Worm (Caenorhabditis elegans) whole organism, L2 larva: ENCODE data around the gene fbxa-64.

ENCODE experiments used
- C34F6.9 ChIP-seq: fragments of 150-350 bp; optimal IDR thresholded peaks from 2 replicates; lab custom pipeline; 2014; ENCODE audit warnings: missing biosample characterization, missing genetic modification characterization
- F13H6.1 ChIP-seq: sonication (generic microtip); optimal IDR thresholded peaks from 2 replicates; lab custom pipeline; 2016; ENCODE audit warnings: missing genetic modification characterization, missing compliant biosample characterization
- R02D3.7 ChIP-seq: fragments of 150-350 bp; optimal IDR thresholded peaks from 2 replicates; lab custom pipeline; 2014; ENCODE audit warnings: missing biosample characterization, missing genetic modification characterization
- Y55F3AM.14 ChIP-seq: fragments of 200-800 bp; sonication (Bioruptor generic); optimal IDR thresholded peaks from 2 replicates; lab custom pipeline; 2018; ENCODE audit warnings: mild to moderate bottlenecking, missing genetic modification characterization, missing compliant biosample characterization
- alr-1 ChIP-seq: fragments of 150-350 bp; optimal IDR thresholded peaks from 2 replicates; lab custom pipeline; 2014; ENCODE audit warnings: missing biosample characterization, missing genetic modification characterization
- aly-2 ChIP-seq: fragments of 150-350 bp; optimal IDR thresholded peaks from 2 replicates; lab custom pipeline; 2014; ENCODE audit warnings: missing biosample characterization, missing genetic modification characterization
- ama-1 ChIP-seq: fragments of 150-350 bp; optimal IDR thresholded peaks from 2 replicates; lab custom pipeline; 2018; ENCODE audit warnings: inconsistent platforms
- blmp-1 ChIP-seq: sonication (generic microtip); optimal IDR thresholded peaks from 2 replicates; lab custom pipeline; 2017; ENCODE audit warnings: missing genetic modification characterization, mild to moderate bottlenecking, missing compliant biosample characterization, antibody characterized with exemption, moderate library complexity; ENCODE audit not compliant: insufficient read depth
- ceh-82 ChIP-seq: fragments of 150-350 bp; optimal IDR thresholded peaks from 2 replicates; lab custom pipeline; 2014; ENCODE audit warnings: missing biosample characterization, missing genetic modification characterization
- crh-2 ChIP-seq: sonication (generic microtip); optimal IDR thresholded peaks from 2 replicates; lab custom pipeline; 2017; ENCODE audit warnings: missing biosample characterization, missing genetic modification characterization
- dmd-4 ChIP-seq: sonication (generic microtip); optimal IDR thresholded peaks from 2 replicates; lab custom pipeline; 2017; ENCODE audit warnings: missing biosample characterization, missing genetic modification characterization
- egl-27 ChIP-seq: sonication (generic microtip); optimal IDR thresholded peaks from 3 replicates; lab custom pipeline; 2017; ENCODE audit warnings: missing biosample characterization, missing genetic modification reagents, missing genetic modification characterization
- elt-1 ChIP-seq: fragments of 150-350 bp; optimal IDR thresholded peaks from 2 replicates; lab custom pipeline; 2014; ENCODE audit warnings: missing biosample characterization, missing genetic modification characterization
- gmeb-1 ChIP-seq: fragments of 150-350 bp; optimal IDR thresholded peaks from 2 replicates; lab custom pipeline; 2014; ENCODE audit warnings: missing biosample characterization, missing genetic modification characterization
- lin-39 ChIP-seq: fragments of 150-350 bp; optimal IDR thresholded peaks from 2 replicates; lab custom pipeline; 2014; ENCODE audit warnings: missing biosample characterization, missing genetic modification reagents, missing genetic modification characterization
- lsy-2 ChIP-seq, 2 experiments: fragments of 150-350 bp in 1 of 2; sonication (generic microtip) in 1 of 2; optimal IDR thresholded peaks; 2 replicates each; lab custom pipeline; 2014 to 2017; ENCODE audit warnings: missing biosample characterization in 2 of 2, missing genetic modification characterization in 2 of 2
- mab-5 ChIP-seq: fragments of 150-350 bp; optimal IDR thresholded peaks from 2 replicates; lab custom pipeline; 2014; ENCODE audit warnings: missing biosample characterization, missing genetic modification characterization
- mdl-1 ChIP-seq, 2 experiments: fragments of 150-350 bp in 1 of 2; sonication (generic microtip) in 1 of 2; optimal IDR thresholded peaks; 2 replicates each; lab custom pipeline; 2017; ENCODE audit warnings: missing biosample characterization in 2 of 2, missing genetic modification characterization in 2 of 2
- nhr-10 ChIP-seq: sonication (generic microtip); optimal IDR thresholded peaks from 2 replicates; lab custom pipeline; 2017; ENCODE audit warnings: missing biosample characterization, missing genetic modification characterization
- nhr-11 ChIP-seq: fragments of 150-350 bp; optimal IDR thresholded peaks from 2 replicates; lab custom pipeline; 2014; ENCODE audit warnings: missing biosample characterization, missing genetic modification characterization
- nhr-12 ChIP-seq: fragments of 150-350 bp; optimal IDR thresholded peaks from 2 replicates; lab custom pipeline; 2014; ENCODE audit warnings: missing biosample characterization, missing genetic modification characterization
- nhr-129 ChIP-seq: fragments of 150-350 bp; optimal IDR thresholded peaks from 2 replicates; lab custom pipeline; 2014; ENCODE audit warnings: missing biosample characterization, missing genetic modification characterization
- nhr-21 ChIP-seq: fragments of 150-350 bp; optimal IDR thresholded peaks from 2 replicates; lab custom pipeline; 2014; ENCODE audit warnings: missing biosample characterization, missing genetic modification characterization
- nhr-25 ChIP-seq: fragments of 150-350 bp; sonication (generic microtip); optimal IDR thresholded peaks from 3 replicates; lab custom pipeline; 2014; ENCODE audit warnings: missing biosample characterization, missing genetic modification characterization
- nhr-6 ChIP-seq: fragments of 150-350 bp; optimal IDR thresholded peaks from 2 replicates; lab custom pipeline; 2014; ENCODE audit warnings: missing biosample characterization, missing genetic modification characterization
- sem-4 ChIP-seq: fragments of 150-350 bp; optimal IDR thresholded peaks from 2 replicates; lab custom pipeline; 2014; ENCODE audit warnings: missing biosample characterization, missing genetic modification reagents, missing genetic modification characterization
- skn-1 ChIP-seq: sonication (generic microtip); optimal IDR thresholded peaks from 2 replicates; lab custom pipeline; 2017; ENCODE audit warnings: missing biosample characterization, missing genetic modification characterization
- sma-3 ChIP-seq: sonication (generic microtip); optimal IDR thresholded peaks from 2 replicates; lab custom pipeline; 2016; ENCODE audit warnings: missing genetic modification reagents, missing genetic modification characterization, missing compliant biosample characterization
- snpc-4 ChIP-seq: fragments of 150-350 bp; optimal IDR thresholded peaks from 2 replicates; lab custom pipeline; 2014; ENCODE audit warnings: missing biosample characterization, missing genetic modification characterization
- unc-55 ChIP-seq: fragments of 150-350 bp; sonication (generic microtip); optimal IDR thresholded peaks from 3 replicates; lab custom pipeline; 2014; ENCODE audit warnings: missing biosample characterization, missing genetic modification reagents, missing genetic modification characterization
- unc-62 ChIP-seq: fragments of 150-350 bp; optimal IDR thresholded peaks from 2 replicates; lab custom pipeline; 2014; ENCODE audit warnings: missing biosample characterization, missing genetic modification reagents, missing genetic modification characterization
- zag-1 ChIP-seq: fragments of 150-350 bp; optimal IDR thresholded peaks from 2 replicates; lab custom pipeline; 2014; ENCODE audit warnings: missing biosample characterization, missing genetic modification characterization

The fbxa-64 gene

ce11 chrV:3250153-3250552 lies 27.8 kb downstream of the fbxa-64 start, which contains the start of gene T28A11.13:
Gene T28A11.13 (minus strand): TSS chrV:3250253.
- TF ChIP-seq mab-5 (tag; lab: Kevin White, UChicago): no peak
- TF ChIP-seq gmeb-1 (tag; lab: Kevin White, UChicago): no peak
- no peak for TF ChIP-seq sem-4 (tag; lab: Kevin White, UChicago)

DNA sequence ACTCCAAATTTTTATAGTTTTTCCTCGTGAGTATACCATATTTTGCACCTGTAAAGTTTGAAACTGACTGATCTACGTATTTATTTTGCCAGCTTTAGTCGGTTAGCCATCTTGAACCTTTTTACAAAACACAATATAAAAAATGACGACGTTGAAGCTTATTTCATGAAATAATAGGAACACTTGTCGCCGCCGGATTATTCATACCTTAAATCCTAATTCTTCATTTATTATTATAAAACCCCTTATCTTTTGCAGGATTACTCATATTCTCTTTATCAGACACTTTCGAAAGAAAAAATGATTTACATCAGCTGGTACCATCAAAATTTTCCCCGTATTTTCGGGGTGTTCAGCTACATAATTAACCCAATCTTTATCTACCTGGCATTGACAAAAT lies 30.4 kb downstream of the fbxa-64 start, which contains the start of gene srj-8:
TSS of gene srj-8 (plus strand) at position 301 of the 400 bp plus-strand sequence.
- no peak for TF ChIP-seq C34F6.9
- no peak for TF ChIP-seq mdl-1 (tag; optimal IDR thresholded peaks at IDR 0.05; lab: Kevin White, UChicago)
- TF ChIP-seq ama-1: no peak
- no peak for TF ChIP-seq dmd-4 (tag; lab: Kevin White, UChicago)
- TF ChIP-seq skn-1: no peak
- TF ChIP-seq unc-62 (GFP tag; lab: Kevin White, UChicago): no peak
- TF ChIP-seq sma-3 (GFP tag; lab: Kevin White, UChicago): no peak
- no peak for TF ChIP-seq lin-39 (tag; lab: Kevin White, UChicago)

DNA sequence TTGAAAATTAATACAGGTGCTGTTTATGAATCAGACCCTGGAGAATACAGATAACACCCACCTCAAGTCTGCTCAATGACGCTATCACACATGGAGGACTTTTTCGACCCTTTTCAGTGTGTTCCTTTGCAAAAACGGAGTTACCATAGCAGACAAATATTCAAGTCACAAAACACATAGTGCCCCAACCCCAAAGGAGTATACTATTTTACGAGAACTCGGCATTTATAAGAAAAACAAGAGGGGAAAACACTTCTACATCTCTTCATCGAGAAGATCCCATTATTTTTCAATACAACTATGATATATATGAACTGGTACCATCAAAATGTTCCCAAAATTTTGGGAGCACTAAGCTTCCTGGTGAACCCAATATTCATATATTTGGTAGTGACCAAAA lies 33.2 kb downstream of the fbxa-64 start, which contains the start of gene srj-7:
TSS of gene srj-7 (plus strand) at position 301 of the 400 bp plus-strand sequence.
- TF ChIP-seq aly-2 (tag; lab: Kevin White, UChicago) (no peak), lin-39 (tag; lab: Kevin White, UChicago) (no peak), snpc-4 (tag; lab: Kevin White, UChicago) (no peak), mab-5 (tag; lab: Kevin White, UChicago) (no peak), nhr-129 (tag; lab: Kevin White, UChicago) (no peak), gmeb-1 (tag; lab: Kevin White, UChicago) (no peak), nhr-21 (tag; lab: Kevin White, UChicago) (no peak), nhr-10 (tag; lab: Kevin White, UChicago) (no peak), dmd-4 (tag; lab: Kevin White, UChicago) (no peak), elt-1 (no peak), unc-55 (GFP tag; lab: Kevin White, UChicago) (no peak), zag-1 (tag; lab: Kevin White, UChicago) (no peak)

- no peak for TF ChIP-seq Y55F3AM.14 (GFP tag; lab: Kevin White, UChicago)
Measured at ce11 chrV:3242984-3243383, 35.0 kb downstream of the fbxa-64 start, which contains the start of gene gst-23. Gene gst-23 (plus strand): TSS chrV:3243284.

ce11 chrV:3241175-3241574 lies 36.8 kb downstream of the fbxa-64 start, which contains the start of gene srj-11:
Gene srj-11 (plus strand): TSS chrV:3241424.
- TF ChIP-seq alr-1 (no peak), blmp-1 (tag; lab: Kevin White, UChicago) (no peak), elt-1 (no peak), nhr-6 (tag; lab: Kevin White, UChicago) (no peak), egl-27 (tag; lab: Kevin White, UChicago) (no peak)

- TF ChIP-seq C34F6.9 (no peak), nhr-12 (tag; lab: Kevin White, UChicago) (no peak), ceh-82 (tag; lab: Kevin White, UChicago) (no peak), F13H6.1 (tag; lab: Kevin White, UChicago) (no peak), lin-39 (tag; lab: Kevin White, UChicago) (no peak), nhr-25 (tag; lab: Kevin White, UChicago) (no peak), crh-2 (tag; lab: Kevin White, UChicago) (no peak), unc-55 (GFP tag; lab: Kevin White, UChicago) (no peak), alr-1 (no peak), R02D3.7 (tag; lab: Kevin White, UChicago) (no peak), zag-1 (tag; lab: Kevin White, UChicago) (no peak), nhr-11 (tag; lab: Kevin White, UChicago) (no peak), egl-27 (tag; lab: Kevin White, UChicago) (no peak), lsy-2 (tag; optimal IDR thresholded peaks at IDR 0.05; lab: Kevin White, UChicago) (no peak)
- TF ChIP-seq, all 48 proteins: peak for 0
Measured at ce11 chrV:3236610-3237009, 41.3 kb downstream of the fbxa-64 start, which contains the start of the genes K08D9.9 and str-16. Gene K08D9.9 (minus strand): TSS chrV:3236710. Gene str-16 (plus strand): TSS chrV:3236875.
